Fruit fly (Drosophila melanogaster): ENCODE results near the gene GstO1.

The GstO1 gene

dm6 chr3L:8506975-8507441 is 17.7 kb downstream of the GstO1 start, which contains the start of gene CG43163 (continued):
- TF ChIP-seq CG15696 (tag; optimal IDR thresholded peaks at IDR 0.05) (peak; percentile 50), stwl (tag; optimal IDR thresholded peaks at IDR 0.05) (peak; percentile 78), CG31441 (GFP tag; IDR thresholded peaks at IDR 0.05) (peak; percentile 77), CG13894 (tag; optimal IDR thresholded peaks at IDR 0.05) (peak; percentile 51), HLH4C (GFP tag; IDR thresholded peaks at IDR 0.05; ENCODE audit: partially characterized antibody) (no peak), Dbx (GFP tag; IDR thresholded peaks at IDR 0.05) (peak; percentile 61; the same call in 1 of the 3 replicates), Neu2 (GFP tag; optimal IDR thresholded peaks at IDR 0.05; ENCODE audit: borderline replicate concordance) (no peak), Dip2 (GFP tag; IDR thresholded peaks at IDR 0.05) (no peak), H15 (GFP tag; IDR thresholded peaks at IDR 0.05) (peak; percentile 64; the same call in 2 of the 3 replicates), CG9727 (GFP tag; optimal IDR thresholded peaks at IDR 0.05) (peak; percentile 66), Ets97D (GFP tag; optimal IDR thresholded peaks at IDR 0.05) (peak; percentile 66), lmd (GFP tag; IDR thresholded peaks at IDR 0.05) (peak; percentile 61; the same call in 1 of the 2 replicates), YL-1 (GFP tag; optimal IDR thresholded peaks at IDR 0.05) (peak; percentile 55), CG15479 (GFP tag; optimal IDR thresholded peaks at IDR 0.05) (peak; percentile 99), CG4424 (GFP tag; optimal IDR thresholded peaks at IDR 0.05) (peak; percentile 66), hkb (optimal IDR thresholded peaks at IDR 0.05) (no peak), hkb (GFP tag; IDR thresholded peaks at IDR 0.05) (peak; percentile 77), run (tag; optimal IDR thresholded peaks at IDR 0.05) (peak; percentile 47), nom (GFP tag; optimal IDR thresholded peaks at IDR 0.05) (peak; percentile 49), lov (optimal IDR thresholded peaks at IDR 0.05) (no peak), lov (GFP tag; IDR thresholded peaks at IDR 0.05) (peak; percentile 70; the same call in 1 of the 3 replicates), CG33213 (GFP tag; optimal IDR thresholded peaks at IDR 0.05) (peak; percentile 76), yki (optimal IDR thresholded peaks at IDR 0.05) (no peak), ftz-f1 (GFP tag; optimal IDR thresholded peaks at IDR 0.05) (no peak), ci (GFP tag; IDR thresholded peaks at IDR 0.05) (peak; percentile 83), CG13775 (GFP tag; optimal IDR thresholded peaks at IDR 0.05) (peak; percentile 44), abd-A (tag; optimal IDR thresholded peaks at IDR 0.05) (no peak), gcm2 (GFP tag; optimal IDR thresholded peaks at IDR 0.05) (peak; percentile 42), CG16779 (GFP tag; IDR thresholded peaks at IDR 0.05) (no peak), CG1024 (GFP tag; IDR thresholded peaks at IDR 0.05) (peak; percentile 58; the same call in 1 of the 2 replicates), da (GFP tag; optimal IDR thresholded peaks at IDR 0.05) (no peak), CHES-1-like (GFP tag; optimal IDR thresholded peaks at IDR 0.05) (peak; percentile 28), eve (GFP tag; optimal IDR thresholded peaks at IDR 0.05) (no peak), aop (GFP tag; IDR thresholded peaks at IDR 0.05) (no peak), dan (GFP tag; IDR thresholded peaks at IDR 0.05) (no peak), CG8478 (optimal IDR thresholded peaks at IDR 0.05) (no peak), Oli (tag; optimal IDR thresholded peaks at IDR 0.05) (peak; percentile 33), zen2 (GFP tag; IDR thresholded peaks at IDR 0.05; ENCODE audit: partially characterized antibody) (no peak), unc-4 (GFP tag; IDR thresholded peaks at IDR 0.05; ENCODE audit: partially characterized antibody) (no peak), CG8290 (GFP tag; optimal IDR thresholded peaks at IDR 0.05) (peak; percentile 47), CG8290 (tag; optimal IDR thresholded peaks at IDR 0.05) (peak; percentile 32 to 84), wdn (GFP tag; IDR thresholded peaks at IDR 0.05) (peak; percentile 57; the same call in 1 of the 2 replicates), zfh1 (GFP tag; IDR thresholded peaks at IDR 0.05) (peak; percentile 71), NC2β (GFP tag; optimal IDR thresholded peaks at IDR 0.05) (peak; percentile 61), Hmr (GFP tag; optimal IDR thresholded peaks at IDR 0.05) (peak; percentile 78), peb (GFP tag; IDR thresholded peaks at IDR 0.05) (no peak; the same call in 1 of the 2 replicates), Ada2b (GFP tag; IDR thresholded peaks at IDR 0.05) (peak; percentile 65), Bgb (GFP tag; IDR thresholded peaks at IDR 0.05; ENCODE audit: partially characterized antibody) (peak; percentile 43; the same call in 1 of the 2 replicates), Dek (tag; optimal IDR thresholded peaks at IDR 0.05) (peak; percentile 68), CG4328 (GFP tag; optimal IDR thresholded peaks at IDR 0.05) (no peak), CG10321 (GFP tag; IDR thresholded peaks at IDR 0.05) (0 out of 2 replicates have a peak, but pooled peaks have one; percentile 17), gsb (GFP tag; IDR thresholded peaks at IDR 0.05) (0 out of 2 replicates have a peak, but pooled peaks have one; percentile 32)

Data from whole organism, embryonic.